Worm (Caenorhabditis elegans) whole organism, midembryonic: ENCODE data around the gene W09G10.9.

Experiments
- cog-1 ChIP-seq: sonication (generic microtip); optimal IDR thresholded peaks from 2 replicates; lab custom pipeline; 2016; ENCODE audit warnings: missing genetic modification characterization, missing compliant biosample characterization
- flt-1 ChIP-seq: fragments of 200-800 bp; sonication (Bioruptor generic); IDR thresholded peaks from 2 replicates; pipeline ENCODE4 v1.3.6; 2022; ENCODE audit warnings: missing genetic modification characterization, missing compliant biosample characterization
- klf-2 ChIP-seq: fragments of 200-800 bp; sonication (Bioruptor generic); conservative IDR thresholded peaks from 2 replicates; pipeline ENCODE4 v1.3.6; 2022; ENCODE audit warnings: missing genetic modification reagents, missing genetic modification characterization, missing compliant biosample characterization
- ztf-23 ChIP-seq: fragments of 200-800 bp; sonication (Bioruptor generic); IDR thresholded peaks from 2 replicates; pipeline ENCODE4 v1.3.6; 2022; ENCODE audit warnings: missing genetic modification reagents, missing genetic modification characterization, missing compliant biosample characterization
- ztf-29 ChIP-seq: fragments of 200-800 bp; sonication (Bioruptor generic); IDR thresholded peaks from 2 replicates; pipeline ENCODE4 v1.3.6; 2022; ENCODE audit warnings: missing genetic modification reagents, missing genetic modification characterization, missing compliant biosample characterization

- TF ChIP-seq flt-1 (GFP tag; lab: Robert Waterston, UW) (no peak), klf-2 (GFP tag; lab: Robert Waterston, UW) (no peak), ztf-23 (GFP tag; lab: Robert Waterston, UW) (no peak), ztf-29 (GFP tag; lab: Robert Waterston, UW) (no peak), cog-1 (tag; lab: Kevin White, UChicago) (no peak)
Observed at ce11 chrII:3561561-3561960, 40.0 kb downstream of the W09G10.9 start, which contains the start of gene W10G11.2.
